Worm (Caenorhabditis elegans) whole organism, late embryonic: Measurements from ENCODE around the gene mlc-1.
A peak's percentile ranks its signal among the peaks of the same experiment; 100 is the strongest.

Experiments used
- C08G9.2 ChIP-seq: sonication (generic microtip); optimal IDR thresholded peaks from 2 replicates; lab custom pipeline; 2016; ENCODE audit warnings: mild to moderate bottlenecking, missing genetic modification characterization, moderate library complexity, missing compliant biosample characterization
- K02D7.2 ChIP-seq: sonication (generic microtip); optimal IDR thresholded peaks from 2 replicates; lab custom pipeline; 2017; ENCODE audit warnings: mild to moderate bottlenecking, missing genetic modification characterization, missing compliant biosample characterization
- Y22D7AL.16 ChIP-seq: sonication (generic microtip); optimal IDR thresholded peaks from 2 replicates; lab custom pipeline; 2016; ENCODE audit warnings: missing genetic modification characterization, missing compliant biosample characterization
- ahr-1 ChIP-seq: sonication (generic microtip); optimal IDR thresholded peaks from 2 replicates; lab custom pipeline; 2016; ENCODE audit warnings: missing genetic modification characterization, missing compliant biosample characterization
- ama-1 ChIP-seq: fragments of 150-350 bp; optimal IDR thresholded peaks from 2 replicates; lab custom pipeline; 2014
- ceh-18 ChIP-seq: sonication (generic microtip); optimal IDR thresholded peaks from 2 replicates; lab custom pipeline; 2016; ENCODE audit warnings: missing genetic modification characterization, missing compliant biosample characterization
- ceh-19 ChIP-seq: fragments of 200-800 bp; sonication (Bioruptor generic); optimal IDR thresholded peaks from 2 replicates; lab custom pipeline; 2018; ENCODE audit warnings: mild to moderate bottlenecking, missing genetic modification characterization, missing compliant biosample characterization
- ceh-2 ChIP-seq: sonication (generic microtip); optimal IDR thresholded peaks from 2 replicates; lab custom pipeline; 2016; ENCODE audit warnings: missing genotype, missing genetic modification characterization, missing compliant biosample characterization
- ceh-31 ChIP-seq: sonication (generic microtip); optimal IDR thresholded peaks from 2 replicates; lab custom pipeline; 2016; ENCODE audit warnings: missing genetic modification characterization, missing compliant biosample characterization
- ceh-34 ChIP-seq: sonication (generic microtip); optimal IDR thresholded peaks from 2 replicates; lab custom pipeline; 2016; ENCODE audit warnings: mild to moderate bottlenecking, missing genetic modification characterization, missing compliant biosample characterization
- ceh-48 ChIP-seq: sonication (generic microtip); optimal IDR thresholded peaks from 2 replicates; lab custom pipeline; 2016; ENCODE audit warnings: missing genetic modification characterization, inconsistent platforms, missing compliant biosample characterization
- ets-4 ChIP-seq: sonication (generic microtip); optimal IDR thresholded peaks from 2 replicates; lab custom pipeline; 2016; ENCODE audit warnings: missing genetic modification characterization, missing compliant biosample characterization
- eyg-1 ChIP-seq: sonication (generic microtip); optimal IDR thresholded peaks from 2 replicates; lab custom pipeline; 2016; ENCODE audit warnings: missing genotype, missing genetic modification characterization, missing compliant biosample characterization
- hlh-13 ChIP-seq: fragments of 200-800 bp; sonication (Bioruptor generic); optimal IDR thresholded peaks from 2 replicates; lab custom pipeline; 2018; ENCODE audit warnings: mild to moderate bottlenecking, missing genetic modification characterization, missing compliant biosample characterization
- hlh-30 ChIP-seq: sonication (generic microtip); optimal IDR thresholded peaks from 2 replicates; lab custom pipeline; 2017; ENCODE audit warnings: antibody characterized with exemption, missing genetic modification characterization, missing compliant biosample characterization; ENCODE audit not compliant: insufficient read depth
- hlh-6 ChIP-seq: sonication (generic microtip); optimal IDR thresholded peaks from 2 replicates; lab custom pipeline; 2016; ENCODE audit warnings: missing genotype, missing genetic modification characterization, missing compliant biosample characterization
- lin-11 ChIP-seq: fragments of 200-800 bp; sonication (Bioruptor generic); optimal IDR thresholded peaks from 2 replicates; lab custom pipeline; 2018; ENCODE audit warnings: mild to moderate bottlenecking, missing genetic modification characterization, missing compliant biosample characterization
- mec-3 ChIP-seq: sonication (generic microtip); optimal IDR thresholded peaks from 2 replicates; lab custom pipeline; 2016; ENCODE audit warnings: borderline replicate concordance, missing genetic modification characterization, missing compliant biosample characterization
- npax-4 ChIP-seq: sonication (generic microtip); optimal IDR thresholded peaks from 2 replicates; lab custom pipeline; 2016; ENCODE audit warnings: missing genetic modification characterization, missing compliant biosample characterization
- odd-2 ChIP-seq: sonication (generic microtip); optimal IDR thresholded peaks from 2 replicates; lab custom pipeline; 2017; ENCODE audit warnings: antibody characterized with exemption, mild to moderate bottlenecking, missing genetic modification characterization, missing compliant biosample characterization
- pag-3 ChIP-seq: sonication (generic microtip); optimal IDR thresholded peaks from 2 replicates; lab custom pipeline; 2016; ENCODE audit warnings: missing compliant biosample characterization, missing genetic modification characterization, borderline replicate concordance
- pat-9 ChIP-seq: fragments of 200-800 bp; sonication (Bioruptor generic); optimal IDR thresholded peaks from 2 replicates; lab custom pipeline; 2018; ENCODE audit warnings: mild to moderate bottlenecking, missing genetic modification characterization, moderate library complexity, missing compliant biosample characterization
- pha-2 ChIP-seq: sonication (generic microtip); optimal IDR thresholded peaks from 2 replicates; lab custom pipeline; 2017; ENCODE audit warnings: mild to moderate bottlenecking, missing genetic modification characterization, missing compliant biosample characterization
- pqm-1 ChIP-seq: sonication (generic microtip); optimal IDR thresholded peaks from 2 replicates; lab custom pipeline; 2016; ENCODE audit warnings: missing genetic modification characterization, missing compliant biosample characterization
- ref-2 ChIP-seq: sonication (generic microtip); optimal IDR thresholded peaks from 2 replicates; lab custom pipeline; 2016; ENCODE audit warnings: missing genetic modification characterization, missing compliant biosample characterization
- rnt-1 ChIP-seq: sonication (generic microtip); optimal IDR thresholded peaks from 2 replicates; lab custom pipeline; 2016; ENCODE audit warnings: missing genetic modification characterization, missing compliant biosample characterization
- sdc-2 ChIP-seq: sonication (generic microtip); optimal IDR thresholded peaks from 2 replicates; lab custom pipeline; 2016; ENCODE audit warnings: missing genotype, missing genetic modification characterization, missing compliant biosample characterization
- sox-2 ChIP-seq: fragments of 200-800 bp; sonication (Bioruptor generic); IDR thresholded peaks from 2 replicates; pipeline ENCODE4 v1.3.6; 2022; ENCODE audit warnings: missing genetic modification reagents, missing genetic modification characterization, missing compliant biosample characterization
- sox-4 ChIP-seq: sonication (generic microtip); optimal IDR thresholded peaks from 2 replicates; lab custom pipeline; 2017; ENCODE audit warnings: mild to moderate bottlenecking, missing genetic modification characterization, inconsistent platforms, missing compliant biosample characterization
- syd-9 ChIP-seq: sonication (generic microtip); optimal IDR thresholded peaks from 2 replicates; lab custom pipeline; 2016; ENCODE audit warnings: mild to moderate bottlenecking, missing genetic modification characterization, moderate library complexity, missing compliant biosample characterization
- tbx-2 ChIP-seq: sonication (generic microtip); optimal IDR thresholded peaks from 2 replicates; lab custom pipeline; 2016; ENCODE audit warnings: missing genetic modification characterization, missing compliant biosample characterization
- tbx-7 ChIP-seq: sonication (generic microtip); optimal IDR thresholded peaks from 2 replicates; lab custom pipeline; 2016; ENCODE audit warnings: missing genotype, missing genetic modification characterization, missing compliant biosample characterization
- unc-3 ChIP-seq, 2 experiments: fragments of 200-800 bp in 1 of 2; sonication (Bioruptor generic) in 1 of 2; sonication (generic microtip) in 1 of 2; conservative IDR thresholded peaks in 1 of 2; optimal IDR thresholded peaks in 1 of 2; 2 replicates each; pipeline versions ENCODE4 v1.3.6 to Lab custom; 2016 to 2022; ENCODE audit warnings: missing compliant biosample characterization in 2 of 2, missing genetic modification characterization in 2 of 2, missing genetic modification reagents in 1 of 2
- unc-55 ChIP-seq: sonication (generic microtip); optimal IDR thresholded peaks from 2 replicates; lab custom pipeline; 2017; ENCODE audit warnings: missing biosample characterization, missing genetic modification reagents, missing genetic modification characterization
- zip-5 ChIP-seq: sonication (generic microtip); optimal IDR thresholded peaks from 2 replicates; lab custom pipeline; 2016; ENCODE audit warnings: missing genetic modification characterization, missing compliant biosample characterization

Gene mlc-1

ce11 chrX:17456536-17457165 lies 2.4 kb upstream of the mlc-1 start, which contains the start of gene mlc-2:
TSS of gene mlc-2 (minus strand) at chrX:17456586.
- TF ChIP-seq C08G9.2 (no peak), unc-3 (GFP tag; conservative IDR thresholded peaks at IDR 0.05; lab: Robert Waterston, UW) (0 out of 2 replicates have a peak, but pooled peaks have one; percentile 16), unc-3 (tag; optimal IDR thresholded peaks at IDR 0.05; lab: Kevin White, UChicago) (no peak), pha-2 (no peak), sdc-2 (peak; percentile 33), ceh-34 (peak; percentile 72), hlh-6 (tag; lab: Kevin White, UChicago) (peak; percentile 8), hlh-13 (GFP tag; lab: Kevin White, UChicago) (no peak), ref-2 (tag; lab: Kevin White, UChicago) (peak; percentile 19), ama-1 (lab: Kevin White, UChicago) (no peak), ceh-19 (GFP tag; lab: Kevin White, UChicago) (no peak), eyg-1 (tag; lab: Kevin White, UChicago) (no peak), tbx-2 (tag; lab: Kevin White, UChicago) (peak; percentile 39), unc-55 (GFP tag; lab: Kevin White, UChicago) (peak; percentile 31), ceh-2 (tag; lab: Kevin White, UChicago) (no peak), ahr-1 (tag; lab: Kevin White, UChicago) (no peak), pat-9 (peak; percentile 24), rnt-1 (tag; lab: Kevin White, UChicago) (peak; percentile 78), syd-9 (tag; lab: Kevin White, UChicago) (peak; percentile 58), ceh-18 (tag; lab: Kevin White, UChicago) (peak; percentile 93)

ce11 chrX:17461958-17462357 lies 2.9 kb downstream of the mlc-1 start:
- TF ChIP-seq sox-4 (tag; lab: Kevin White, UChicago) (no peak), pha-2 (no peak), Y22D7AL.16 (no peak), ets-4 (tag; lab: Kevin White, UChicago) (no peak), hlh-30 (tag; lab: Kevin White, UChicago) (no peak), K02D7.2 (tag; lab: Kevin White, UChicago) (no peak), lin-11 (no peak), tbx-7 (tag; lab: Kevin White, UChicago) (no peak), npax-4 (no peak), ceh-48 (tag; lab: Kevin White, UChicago) (no peak), odd-2 (no peak), pqm-1 (no peak), mec-3 (tag; lab: Kevin White, UChicago) (no peak)

ce11 chrX:17464801-17465200 lies 5.8 kb downstream of the mlc-1 start, which contains the start of gene slc-17.1:
TSS of gene slc-17.1 (minus strand) at chrX:17464901.
- peak; percentile 84 for TF ChIP-seq ceh-48 (tag; lab: Kevin White, UChicago)
- no peak for TF ChIP-seq Y22D7AL.16
- peak; percentile 37 for TF ChIP-seq ref-2 (tag; lab: Kevin White, UChicago)
- TF ChIP-seq, all 69 proteins: peak for 2

ce11 chrX:17466615-17467014 lies 7.6 kb downstream of the mlc-1 start, which contains the start of gene ZK54.3:
TSS of gene ZK54.3 (minus strand) at chrX:17467005.
- TF ChIP-seq sox-2 (GFP tag; lab: Robert Waterston, UW) (no peak), mec-3 (tag; lab: Kevin White, UChicago) (no peak), pag-3 (no peak), zip-5 (tag; lab: Kevin White, UChicago) (no peak), rnt-1 (tag; lab: Kevin White, UChicago) (no peak), ceh-31 (no peak), ceh-48 (tag; lab: Kevin White, UChicago) (peak; percentile 53), unc-3 (GFP tag; conservative IDR thresholded peaks at IDR 0.05; lab: Robert Waterston, UW) (no peak), unc-3 (tag; optimal IDR thresholded peaks at IDR 0.05; lab: Kevin White, UChicago) (no peak), hlh-13 (GFP tag; lab: Kevin White, UChicago) (no peak)
